Worm (Caenorhabditis elegans) whole organism, L4 larva: ENCODE results near the gene F08G2.4.
"Not testable (repeated sequence)": the region's sequence is repeated elsewhere in the genome, so short reads cannot be mapped to it uniquely, and the experiment has no call there.

ENCODE experiments used
- F49E8.2 ChIP-seq: sonication (generic microtip); optimal IDR thresholded peaks from 2 replicates; lab custom pipeline; 2016; ENCODE audit warnings: missing compliant biosample characterization, mild to moderate bottlenecking, missing genetic modification characterization, borderline replicate concordance
- T20F7.1 ChIP-seq: fragments of 200-800 bp; sonication (Bioruptor generic); optimal IDR thresholded peaks from 2 replicates; lab custom pipeline; 2018; ENCODE audit warnings: mild to moderate bottlenecking, missing genetic modification characterization, missing compliant biosample characterization
- T26A8.4 ChIP-seq: fragments of 200-800 bp; sonication (Bioruptor generic); IDR thresholded peaks from 2 replicates; pipeline ENCODE4 v1.3.6; 2022; ENCODE audit warnings: missing genetic modification characterization, missing compliant biosample characterization
- Y5F2A.4 ChIP-seq: fragments of 200-800 bp; sonication (Bioruptor generic); optimal IDR thresholded peaks from 2 replicates; lab custom pipeline; 2018; ENCODE audit warnings: mild to moderate bottlenecking, missing genetic modification characterization, missing compliant biosample characterization
- ZK337.2 ChIP-seq: fragments of 200-800 bp; sonication (Bioruptor generic); IDR thresholded peaks from 2 replicates; pipeline ENCODE4 v1.3.6; 2022; ENCODE audit warnings: missing genetic modification reagents, missing genetic modification characterization, missing compliant biosample characterization
- aha-1 ChIP-seq: fragments of 150-350 bp; peaks from one replicate; lab custom pipeline; 2014; ENCODE audit warnings: missing biosample characterization, missing genetic modification characterization
- ama-1 ChIP-seq: fragments of 150-350 bp; optimal IDR thresholded peaks from 2 replicates; lab custom pipeline; 2014; ENCODE audit warnings: inconsistent platforms, mixed read lengths
- arid-1 ChIP-seq: fragments of 200-800 bp; sonication (Bioruptor generic); conservative IDR thresholded peaks from 2 replicates; pipeline ENCODE4 v1.3.6; 2022; ENCODE audit warnings: missing genetic modification reagents, missing genetic modification characterization, missing compliant biosample characterization
- attf-4 ChIP-seq: sonication (generic microtip); optimal IDR thresholded peaks from 3 replicates; lab custom pipeline; 2017; ENCODE audit warnings: missing biosample characterization, missing genetic modification characterization
- ceh-32 ChIP-seq: sonication (generic microtip); optimal IDR thresholded peaks from 2 replicates; lab custom pipeline; 2016; ENCODE audit warnings: mild to moderate bottlenecking, missing genetic modification characterization, missing compliant biosample characterization; ENCODE audit not compliant: poor library complexity
- ceh-62 ChIP-seq: sonication (generic microtip); optimal IDR thresholded peaks from 2 replicates; lab custom pipeline; 2017; ENCODE audit warnings: missing biosample characterization, missing genetic modification characterization
- ctbp-1 ChIP-seq: fragments of 200-800 bp; sonication (Bioruptor generic); IDR thresholded peaks from 2 replicates; pipeline ENCODE4 v1.3.6; 2022; ENCODE audit warnings: missing genetic modification reagents, missing genetic modification characterization, missing compliant biosample characterization
- daf-16 ChIP-seq, 3 experiments: sonication (generic microtip); optimal IDR thresholded peaks; 2 replicates each; lab custom pipeline; 2016 to 2017; ENCODE audit warnings: missing genetic modification characterization in 3 of 3, missing genetic modification reagents in 3 of 3, mild to moderate bottlenecking in 2 of 3, missing compliant biosample characterization in 2 of 3, missing biosample characterization in 1 of 3, moderate library complexity in 1 of 3
- duxl-1 ChIP-seq: sonication (generic microtip); optimal IDR thresholded peaks from 2 replicates; lab custom pipeline; 2016; ENCODE audit warnings: mild to moderate bottlenecking, missing genetic modification characterization, moderate library complexity, missing compliant biosample characterization; ENCODE audit not compliant: poor library complexity
- dve-1 ChIP-seq: sonication (generic microtip); optimal IDR thresholded peaks from 2 replicates; lab custom pipeline; 2017; ENCODE audit warnings: antibody characterized with exemption, mild to moderate bottlenecking, missing genetic modification characterization, missing compliant biosample characterization; ENCODE audit not compliant: insufficient read depth
- egl-27 ChIP-seq: sonication (generic microtip); optimal IDR thresholded peaks from 3 replicates; lab custom pipeline; 2017; ENCODE audit warnings: missing biosample characterization, missing genetic modification reagents, missing genetic modification characterization
- egl-43 ChIP-seq: fragments of 200-800 bp; sonication (Bioruptor generic); IDR thresholded peaks from 2 replicates; pipeline ENCODE4 v1.3.6; 2022; ENCODE audit warnings: missing genetic modification reagents, missing genetic modification characterization, missing compliant biosample characterization
- fos-1 ChIP-seq: fragments of 150-350 bp; optimal IDR thresholded peaks from 2 replicates; lab custom pipeline; 2014; ENCODE audit warnings: missing biosample characterization, missing genetic modification characterization
- hlh-30 ChIP-seq: sonication (generic microtip); optimal IDR thresholded peaks from 2 replicates; lab custom pipeline; 2017; ENCODE audit warnings: antibody characterized with exemption, mild to moderate bottlenecking, missing genetic modification characterization, missing compliant biosample characterization; ENCODE audit not compliant: insufficient read depth
- lin-13 ChIP-seq: fragments of 150-350 bp; optimal IDR thresholded peaks from 2 replicates; lab custom pipeline; 2014; ENCODE audit warnings: missing biosample characterization, missing genetic modification reagents, missing genetic modification characterization
- lin-29 ChIP-seq: fragments of 200-800 bp; sonication (Bioruptor generic); IDR thresholded peaks from 2 replicates; pipeline ENCODE4 v1.3.6; 2022; ENCODE audit warnings: missing genetic modification reagents, missing genetic modification characterization, missing compliant biosample characterization
- lin-38 ChIP-seq: fragments of 200-800 bp; sonication (Bioruptor generic); IDR thresholded peaks from 2 replicates; pipeline ENCODE4 v1.3.6; 2022; ENCODE audit warnings: missing genetic modification reagents, missing genetic modification characterization, missing compliant biosample characterization
- lin-39 ChIP-seq: fragments of 150-350 bp; optimal IDR thresholded peaks from 2 replicates; lab custom pipeline; 2014; ENCODE audit warnings: missing biosample characterization, missing genetic modification reagents, missing genetic modification characterization
- mxl-3 ChIP-seq: fragments of 200-800 bp; sonication (Bioruptor generic); optimal IDR thresholded peaks from 2 replicates; lab custom pipeline; 2018; ENCODE audit warnings: mild to moderate bottlenecking, missing genetic modification characterization, missing compliant biosample characterization
- nhr-237 ChIP-seq: sonication (generic microtip); optimal IDR thresholded peaks from 2 replicates; lab custom pipeline; 2017; ENCODE audit warnings: missing biosample characterization, missing genetic modification characterization
- nhr-48 ChIP-seq: sonication (generic microtip); optimal IDR thresholded peaks from 2 replicates; lab custom pipeline; 2016; ENCODE audit warnings: mild to moderate bottlenecking, missing genetic modification characterization, missing compliant biosample characterization
- pha-4 ChIP-seq, 2 experiments: fragments of 150-350 bp in 1 of 2; fragments of 200-800 bp in 1 of 2; sonication (Bioruptor generic) in 1 of 2; IDR thresholded peaks in 1 of 2; optimal IDR thresholded peaks in 1 of 2; 2 replicates each; pipeline versions ENCODE4 v1.3.6 to Lab custom; 2014 to 2022; ENCODE audit warnings: missing genetic modification characterization in 2 of 2, missing genetic modification reagents in 2 of 2, missing biosample characterization in 1 of 2, missing compliant biosample characterization in 1 of 2
- php-3 ChIP-seq: fragments of 200-800 bp; sonication (Bioruptor generic); IDR thresholded peaks from 2 replicates; pipeline ENCODE4 v1.3.6; 2022; ENCODE audit warnings: missing genetic modification reagents, missing genetic modification characterization, missing compliant biosample characterization
- rbr-2 ChIP-seq: sonication (generic microtip); optimal IDR thresholded peaks from 2 replicates; lab custom pipeline; 2016; ENCODE audit warnings: missing genotype, missing genetic modification characterization, missing compliant biosample characterization
- sdz-12 ChIP-seq: fragments of 200-800 bp; sonication (Bioruptor generic); optimal IDR thresholded peaks from 2 replicates; lab custom pipeline; 2018; ENCODE audit warnings: mild to moderate bottlenecking, missing genetic modification characterization, missing compliant biosample characterization
- snpc-4 ChIP-seq: fragments of 150-350 bp; optimal IDR thresholded peaks from 2 replicates; lab custom pipeline; 2014; ENCODE audit warnings: missing biosample characterization, missing genetic modification characterization
- unc-62 ChIP-seq, 3 experiments: fragments of 150-350 bp in 1 of 3; sonication (generic microtip); optimal IDR thresholded peaks in 2 of 3; peaks in 1 of 3; 1 replicate in 1 of 3; 2 replicates in 2 of 3; lab custom pipeline; 2014 to 2017; ENCODE audit warnings: missing biosample characterization in 3 of 3, missing genetic modification characterization in 3 of 3, missing genetic modification reagents in 3 of 3, missing genotype in 1 of 3
- ztf-11 ChIP-seq: fragments of 150-350 bp; optimal IDR thresholded peaks from 2 replicates; lab custom pipeline; 2014; ENCODE audit warnings: missing biosample characterization, missing genetic modification characterization

The F08G2.4 gene

DNA sequence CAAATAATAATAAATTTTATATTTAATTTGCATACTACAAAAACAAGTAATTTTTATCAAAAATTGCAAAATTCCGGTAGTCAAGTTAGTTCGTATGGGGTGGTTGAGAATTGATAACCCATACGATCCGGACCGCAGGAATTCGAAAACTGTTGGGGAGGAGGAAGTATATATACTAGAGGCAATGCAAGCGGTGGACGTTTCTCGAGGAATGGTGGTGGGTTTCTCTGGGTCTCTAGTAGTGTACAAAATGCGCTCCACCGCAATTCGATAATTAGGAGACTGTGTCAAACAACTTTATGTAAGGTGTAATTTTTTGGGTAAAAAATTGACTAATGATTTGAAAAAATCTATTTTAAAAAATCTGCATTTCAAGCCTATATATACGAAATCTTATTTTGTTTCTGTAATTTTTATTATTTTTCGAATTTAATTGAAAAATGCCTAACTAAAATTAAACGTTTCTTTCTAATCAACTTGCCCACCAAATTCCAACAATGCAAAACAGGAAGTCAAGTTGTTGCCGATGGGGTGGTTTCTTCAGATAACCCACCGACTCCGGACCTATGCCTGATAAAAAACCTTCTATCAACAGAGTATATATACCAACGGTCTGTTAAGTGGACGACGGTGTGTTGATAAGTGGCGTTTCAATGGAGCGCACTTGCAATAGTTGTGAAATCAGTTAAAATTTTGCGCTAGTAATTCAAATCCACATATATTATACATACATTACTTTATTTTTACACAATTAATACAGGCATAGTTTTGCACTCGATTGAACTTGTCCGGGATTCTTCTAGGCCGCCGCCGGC is 4.2 kb downstream of the F08G2.4 start (continued):
- TF ChIP-seq egl-27 (tag; lab: Kevin White, UChicago): no peak
- TF ChIP-seq snpc-4 (tag; lab: Kevin White, UChicago): peak; percentile 99
- peak; percentile 24 for TF ChIP-seq mxl-3
- peak; percentile 93 for TF ChIP-seq ctbp-1 (GFP tag; lab: Robert Waterston, UW)
- TF ChIP-seq fos-1 (tag; lab: Kevin White, UChicago): peak; percentile 9
- TF ChIP-seq nhr-237 (tag; lab: Kevin White, UChicago): no peak
- TF ChIP-seq lin-29 (GFP tag; lab: Robert Waterston, UW): peak; percentile 66; the same call in 1 of the 2 replicates
- TF ChIP-seq php-3 (GFP tag; lab: Robert Waterston, UW): peak; percentile 50; the same call in 1 of the 2 replicates
- peak; percentile 94 for TF ChIP-seq rbr-2 (tag; lab: Kevin White, UChicago)
- TF ChIP-seq sdz-12 (GFP tag; lab: Kevin White, UChicago): no peak
- TF ChIP-seq ZK337.2 (GFP tag; lab: Robert Waterston, UW): peak; percentile 71; the same call in 1 of the 2 replicates
- no peak for TF ChIP-seq ceh-62 (tag; lab: Kevin White, UChicago)
- peak; percentile 73 for TF ChIP-seq ceh-32 (tag; lab: Kevin White, UChicago)
- peak; percentile 78 for TF ChIP-seq nhr-48 (tag; lab: Kevin White, UChicago)
- peak; percentile 89 for TF ChIP-seq arid-1 (GFP tag; lab: Robert Waterston, UW)
- TF ChIP-seq hlh-30: peak; percentile 88
- TF ChIP-seq T20F7.1 (GFP tag; lab: Kevin White, UChicago): no peak
- TF ChIP-seq lin-39 (tag; lab: Kevin White, UChicago): no peak
- TF ChIP-seq pha-4 (GFP tag; IDR thresholded peaks at IDR 0.05; lab: Robert Waterston, UW): peak; percentile 94
- peak; percentile 71 for TF ChIP-seq pha-4 (tag; optimal IDR thresholded peaks at IDR 0.05; lab: Kevin White, UChicago)
- TF ChIP-seq ama-1 (lab: Kevin White, UChicago): peak; percentile 66
- TF ChIP-seq ztf-11 (tag; lab: Kevin White, UChicago): no peak
- peak; percentile 87 for TF ChIP-seq T26A8.4 (GFP tag; lab: Robert Waterston, UW)
- no peak for TF ChIP-seq attf-4 (tag; lab: Kevin White, UChicago)
- peak; percentile 37 for TF ChIP-seq Y5F2A.4 (GFP tag; lab: Kevin White, UChicago)
- peak in 1 of 2 experiments; percentile 98 for TF ChIP-seq unc-62 (GFP tag; optimal IDR thresholded peaks at IDR 0.05 in 1 of 2; lab: Kevin White, UChicago)
- no peak for TF ChIP-seq unc-62 (tag; optimal IDR thresholded peaks at IDR 0.05; lab: Kevin White, UChicago)
- TF ChIP-seq duxl-1 (tag; lab: Kevin White, UChicago): peak; percentile 93
- TF ChIP-seq egl-43 (GFP tag; lab: Robert Waterston, UW): peak; percentile 94
- TF ChIP-seq, all 104 proteins: peak for 79

DNA sequence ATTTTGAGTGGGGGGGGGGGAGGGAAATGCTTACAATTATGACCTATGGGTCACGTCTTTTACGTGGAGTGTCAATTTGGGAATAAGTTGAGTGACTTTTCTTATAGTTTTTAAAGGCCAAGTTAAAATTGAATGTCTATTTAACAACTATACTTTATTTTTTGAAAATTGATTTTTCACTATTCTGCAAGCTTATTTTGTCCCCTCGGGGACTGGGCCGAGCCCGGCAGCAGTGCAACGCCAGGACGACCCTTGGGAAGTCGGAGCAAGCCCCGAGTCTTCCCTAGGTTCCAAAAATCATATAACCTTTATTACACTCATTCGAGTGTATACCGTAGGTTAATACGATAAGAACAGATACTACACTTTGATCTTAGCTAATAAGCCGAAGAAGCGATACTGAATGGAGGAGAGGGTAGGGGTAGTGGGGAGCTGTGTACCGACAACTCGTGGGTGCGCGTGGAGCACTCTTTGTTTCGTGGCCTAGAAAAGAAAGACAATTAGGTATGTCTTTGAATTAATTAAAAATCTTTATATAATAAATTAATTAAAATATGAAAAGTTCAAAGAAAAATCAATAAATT is 5.4 kb downstream of the F08G2.4 start, which contains the start of gene ins-37:
Gene ins-37, minus strand, starts transcription at position 384 of the 584 bp plus-strand sequence.
- TF ChIP-seq daf-16 (GFP tag; optimal IDR thresholded peaks at IDR 0.05; lab: Kevin White, UChicago): not testable (repeated sequence)
- peak; percentile 19 for TF ChIP-seq daf-16 (tag; optimal IDR thresholded peaks at IDR 0.05; lab: Kevin White, UChicago)
- TF ChIP-seq F49E8.2 (tag; lab: Kevin White, UChicago): peak; percentile 29
- 0 out of 2 replicates have a peak, but pooled peaks have one; percentile 16 for TF ChIP-seq ctbp-1 (GFP tag; lab: Robert Waterston, UW)
- TF ChIP-seq lin-13: peak; percentile 28
- TF ChIP-seq dve-1 (tag; lab: Kevin White, UChicago): peak; percentile 42
- peak; percentile 50; the same call in 1 of the 2 replicates for TF ChIP-seq lin-38 (GFP tag; lab: Robert Waterston, UW)
- TF ChIP-seq T26A8.4 (GFP tag; lab: Robert Waterston, UW): 0 out of 2 replicates have a peak, but pooled peaks have one; percentile 30
- TF ChIP-seq aha-1 (tag; lab: Kevin White, UChicago): peak; percentile 4
